Worm (Caenorhabditis elegans) whole organism, mixed stage, embryonic: ENCODE results near the gene F55G7.3.

Experiments used
- blmp-1 ChIP-seq: fragments of 150-350 bp; optimal IDR thresholded peaks from 2 replicates; lab custom pipeline; 2014; ENCODE audit warnings: missing biosample characterization, missing genetic modification characterization
- ceh-39 ChIP-seq: fragments of 150-350 bp; optimal IDR thresholded peaks from 2 replicates; lab custom pipeline; 2014; ENCODE audit warnings: missing biosample characterization, missing genetic modification characterization
- ceh-83 ChIP-seq: fragments of 200-800 bp; sonication (Bioruptor generic); optimal IDR thresholded peaks from 2 replicates; lab custom pipeline; 2018; ENCODE audit warnings: mild to moderate bottlenecking, missing genetic modification characterization, missing compliant biosample characterization
- drap-1 ChIP-seq: fragments of 200-800 bp; sonication (Bioruptor generic); optimal IDR thresholded peaks from 3 replicates; lab custom pipeline; 2018; ENCODE audit warnings: mild to moderate bottlenecking, missing genetic modification characterization, missing compliant biosample characterization
- elt-1 ChIP-seq: sonication (generic microtip); optimal IDR thresholded peaks from 2 replicates; lab custom pipeline; 2017; ENCODE audit warnings: missing genetic modification characterization, mild to moderate bottlenecking, missing compliant biosample characterization, antibody characterized with exemption, moderate library complexity, borderline replicate concordance; ENCODE audit not compliant: insufficient read depth
- elt-3 ChIP-seq: fragments of 150-350 bp; optimal IDR thresholded peaks from 2 replicates; lab custom pipeline; 2014; ENCODE audit warnings: missing biosample characterization, missing genetic modification characterization
- flh-1 ChIP-seq: fragments of 200-800 bp; sonication (Bioruptor generic); optimal IDR thresholded peaks from 2 replicates; lab custom pipeline; 2018; ENCODE audit warnings: mild to moderate bottlenecking, missing genetic modification characterization, moderate library complexity, missing compliant biosample characterization
- ham-2 ChIP-seq: fragments of 200-800 bp; sonication (Bioruptor generic); optimal IDR thresholded peaks from 2 replicates; lab custom pipeline; 2018; ENCODE audit warnings: mild to moderate bottlenecking, missing genetic modification characterization, missing compliant biosample characterization
- lin-13 ChIP-seq: fragments of 150-350 bp; optimal IDR thresholded peaks from 2 replicates; lab custom pipeline; 2014; ENCODE audit warnings: missing biosample characterization, missing genetic modification characterization
- lin-32 ChIP-seq: fragments of 200-800 bp; sonication (Bioruptor generic); optimal IDR thresholded peaks from 2 replicates; lab custom pipeline; 2018; ENCODE audit warnings: mild to moderate bottlenecking, missing genetic modification characterization, missing compliant biosample characterization
- lsy-2 ChIP-seq: fragments of 150-350 bp; optimal IDR thresholded peaks from 2 replicates; lab custom pipeline; 2014; ENCODE audit warnings: missing biosample characterization, missing genetic modification characterization
- mab-5 ChIP-seq: fragments of 150-350 bp; optimal IDR thresholded peaks from 2 replicates; lab custom pipeline; 2014; ENCODE audit warnings: missing biosample characterization, missing genetic modification characterization
- mep-1 ChIP-seq: fragments of 150-350 bp; optimal IDR thresholded peaks from 2 replicates; lab custom pipeline; 2017; ENCODE audit warnings: missing biosample characterization, missing genetic modification reagents, missing genetic modification characterization, inconsistent platforms
- mls-2 ChIP-seq: sonication (generic microtip); optimal IDR thresholded peaks from 2 replicates; lab custom pipeline; 2016; ENCODE audit warnings: mild to moderate bottlenecking, missing genetic modification characterization, moderate library complexity, missing compliant biosample characterization
- nhr-2 ChIP-seq: fragments of 150-350 bp; optimal IDR thresholded peaks from 2 replicates; lab custom pipeline; 2014; ENCODE audit warnings: missing biosample characterization, missing genetic modification characterization
- pha-4 ChIP-seq: fragments of 150-350 bp; optimal IDR thresholded peaks from 2 replicates; lab custom pipeline; 2018; ENCODE audit warnings: missing biosample characterization, missing genetic modification reagents, missing genetic modification characterization
- sem-2 ChIP-seq: fragments of 200-800 bp; sonication (Bioruptor generic); optimal IDR thresholded peaks from 2 replicates; lab custom pipeline; 2018; ENCODE audit warnings: mild to moderate bottlenecking, missing genetic modification characterization, missing compliant biosample characterization
- snpc-4 ChIP-seq: fragments of 150-350 bp; optimal IDR thresholded peaks from 2 replicates; lab custom pipeline; 2014; ENCODE audit warnings: missing biosample characterization, missing genetic modification characterization
- sptf-1 ChIP-seq: sonication (generic microtip); optimal IDR thresholded peaks from 2 replicates; lab custom pipeline; 2017; ENCODE audit warnings: mild to moderate bottlenecking, missing genetic modification characterization, moderate library complexity, missing compliant biosample characterization
- unc-62 ChIP-seq: fragments of 150-350 bp; optimal IDR thresholded peaks from 2 replicates; lab custom pipeline; 2014; ENCODE audit warnings: missing biosample characterization, missing genetic modification reagents, missing genetic modification characterization
- zip-8 ChIP-seq: fragments of 150-350 bp; optimal IDR thresholded peaks from 2 replicates; lab custom pipeline; 2014; ENCODE audit warnings: missing biosample characterization, missing genetic modification characterization

F55G7.3 gene

ce11 chrX:11898040-11898439 is 43.8 kb downstream of the F55G7.3 start, which contains the start of gene Y62H9A.9:
Gene Y62H9A.9 (minus strand): TSS chrX:11898140.
- TF ChIP-seq blmp-1 (tag; lab: Kevin White, UChicago) = no peak

- TF ChIP-seq unc-62 = no peak
- TF ChIP-seq mab-5 (tag; lab: Kevin White, UChicago) = no peak
- no peak for TF ChIP-seq pha-4 (tag; lab: Kevin White, UChicago)
- no peak for TF ChIP-seq mep-1 (tag; lab: Kevin White, UChicago)
- no peak for TF ChIP-seq flh-1 (GFP tag; lab: Kevin White, UChicago)
- TF ChIP-seq mls-2 (tag; lab: Kevin White, UChicago) = no peak
- TF ChIP-seq ceh-83 = no peak
- no peak for TF ChIP-seq drap-1 (GFP tag; lab: Kevin White, UChicago)
- TF ChIP-seq ceh-39 = no peak
- TF ChIP-seq sem-2 (GFP tag; lab: Kevin White, UChicago) = no peak
- no peak for TF ChIP-seq elt-3
- no peak for TF ChIP-seq lin-32 (GFP tag; lab: Kevin White, UChicago)
- TF ChIP-seq lin-13 (tag; lab: Kevin White, UChicago) = no peak
- TF ChIP-seq zip-8 = no peak
- TF ChIP-seq, all 35 proteins: peak for 0
These were observed 45.1 kb downstream of the F55G7.3 start for ce11 chrX:11896708-11897107.

ce11 chrX:11892328-11892727 is 49.5 kb downstream of the F55G7.3 start, which contains the start of gene Y62H9A.8:
Gene Y62H9A.8 (minus strand): TSS chrX:11892428.
- no peak for TF ChIP-seq sptf-1 (tag; lab: Kevin White, UChicago)
- TF ChIP-seq lsy-2 (tag; lab: Kevin White, UChicago) = no peak
- TF ChIP-seq pha-4 (tag; lab: Kevin White, UChicago) = no peak
- TF ChIP-seq nhr-2 (tag; lab: Kevin White, UChicago) = no peak
- no peak for TF ChIP-seq ham-2 (GFP tag; lab: Kevin White, UChicago)
- no peak for TF ChIP-seq sem-2 (GFP tag; lab: Kevin White, UChicago)
- no peak for TF ChIP-seq elt-1
- TF ChIP-seq lin-32 (GFP tag; lab: Kevin White, UChicago) = no peak
- no peak for TF ChIP-seq snpc-4
- TF ChIP-seq, all 35 proteins: peak for 0
